Fruit fly (Drosophila melanogaster): Measurements from ENCODE around the gene pum.

The pum gene

dm6 chr3R:9057398-9058058, 180.0 kb downstream of the pum start (continued):
- TF ChIP-seq caup (GFP tag; optimal IDR thresholded peaks at IDR 0.05; ENCODE audit: severe bottlenecking) (peak; percentile 97), CG4730 (GFP tag; IDR thresholded peaks at IDR 0.05) (no peak), CG10431 (GFP tag; optimal IDR thresholded peaks at IDR 0.05) (peak; percentile 96), CTCF (GFP tag; optimal IDR thresholded peaks at IDR 0.05) (peak; percentile 63), sd (tag; optimal IDR thresholded peaks at IDR 0.05) (peak; percentile 93), kni (GFP tag; optimal IDR thresholded peaks at IDR 0.05) (peak; percentile 96), ewg (GFP tag; optimal IDR thresholded peaks at IDR 0.05) (peak; percentile 81), trh (GFP tag; optimal IDR thresholded peaks at IDR 0.05) (peak; percentile 85), CG6254 (GFP tag; optimal IDR thresholded peaks at IDR 0.05) (peak; percentile 94), CG30431 (GFP tag; optimal IDR thresholded peaks at IDR 0.05) (peak; percentile 85), hb (GFP tag; IDR thresholded peaks at IDR 0.05; ENCODE audit: partially characterized antibody) (no peak), MTF-1 (GFP tag; optimal IDR thresholded peaks at IDR 0.05; ENCODE audit: borderline replicate concordance) (peak; percentile 90), CG14667 (GFP tag; IDR thresholded peaks at IDR 0.05) (no peak), eve (GFP tag; optimal IDR thresholded peaks at IDR 0.05) (no peak), Spps (tag; optimal IDR thresholded peaks at IDR 0.05) (peak; percentile 99), fd102C (GFP tag; optimal IDR thresholded peaks at IDR 0.05) (peak; percentile 83), Hr3 (GFP tag; optimal IDR thresholded peaks at IDR 0.05) (peak; percentile 96), Nf-YC (tag; optimal IDR thresholded peaks at IDR 0.05) (peak; percentile 95), CG30403 (GFP tag; optimal IDR thresholded peaks at IDR 0.05) (peak; percentile 98), sens (GFP tag) (peak; percentile 95), CG3838 (GFP tag; optimal IDR thresholded peaks at IDR 0.05) (peak; percentile 85), CG7786 (GFP tag; optimal IDR thresholded peaks at IDR 0.05) (peak; percentile 58), CG33557 (GFP tag; optimal IDR thresholded peaks at IDR 0.05) (peak; percentile 100), gce (GFP tag; IDR thresholded peaks at IDR 0.05) (no peak), HmgZ (tag; optimal IDR thresholded peaks at IDR 0.05) (peak; percentile 95), Dref (GFP tag; IDR thresholded peaks at IDR 0.05) (no peak), Atf3 (GFP tag; optimal IDR thresholded peaks at IDR 0.05) (peak; percentile 56), CG42726 (GFP tag; IDR thresholded peaks at IDR 0.05; ENCODE audit: partially characterized antibody) (no peak), ftz-f1 (GFP tag; optimal IDR thresholded peaks at IDR 0.05) (peak; percentile 68), lola (GFP tag; optimal IDR thresholded peaks at IDR 0.05) (peak in 1 of 3 experiments; percentile 99), Pdp1 (GFP tag; optimal IDR thresholded peaks at IDR 0.05) (peak; percentile 62 to 64), wek (GFP tag; optimal IDR thresholded peaks at IDR 0.05) (peak; percentile 55), CG10267 (tag; optimal IDR thresholded peaks at IDR 0.05) (peak; percentile 98), Camta (GFP tag; optimal IDR thresholded peaks at IDR 0.05) (peak; percentile 39), CG11085 (GFP tag; IDR thresholded peaks at IDR 0.05) (no peak), croc (GFP tag; conservative IDR thresholded peaks at IDR 0.05) (peak; percentile 90), mam (GFP tag; optimal IDR thresholded peaks at IDR 0.05) (peak; percentile 65), CG11504 (tag; optimal IDR thresholded peaks at IDR 0.05) (peak; percentile 98), CG13424 (tag; optimal IDR thresholded peaks at IDR 0.05) (peak; percentile 99), trem (tag; optimal IDR thresholded peaks at IDR 0.05) (peak; percentile 96), CoRest (tag; optimal IDR thresholded peaks at IDR 0.05) (peak; percentile 99), aop (GFP tag; IDR thresholded peaks at IDR 0.05) (no peak), CG15514 (GFP tag; optimal IDR thresholded peaks at IDR 0.05) (peak; percentile 89), CG30020 (tag; optimal IDR thresholded peaks at IDR 0.05) (peak; percentile 91), Dip2 (GFP tag; IDR thresholded peaks at IDR 0.05) (no peak), abd-A (tag; optimal IDR thresholded peaks at IDR 0.05) (peak; percentile 100), D (optimal IDR thresholded peaks at IDR 0.05) (no peak), D (GFP tag; optimal IDR thresholded peaks at IDR 0.05) (peak; percentile 95), nau (GFP tag; optimal IDR thresholded peaks at IDR 0.05) (peak; percentile 96)
